Fruit fly (Drosophila melanogaster) Kc167 (cell line): Measurements from ENCODE around the gene CG10435.

Source experiments
- Myc ChIP-seq: fragments of >200 bp; optimal IDR thresholded peaks from 2 replicates; lab custom pipeline; 2017; ENCODE audit warnings: missing external identifiers
- Sin3A ChIP-seq: fragments of >200 bp; optimal IDR thresholded peaks from 2 replicates; lab custom pipeline; 2018; ENCODE audit warnings: missing external identifiers
- h ChIP-seq: fragments of >200 bp; optimal IDR thresholded peaks from 3 replicates; lab custom pipeline; 2018; ENCODE audit warnings: missing external identifiers
- insv ChIP-seq: fragments of >200 bp; optimal IDR thresholded peaks from 3 replicates; lab custom pipeline; 2018; ENCODE audit warnings: missing external identifiers
- psq ChIP-seq: fragments of >200 bp; optimal IDR thresholded peaks from 2 replicates; lab custom pipeline; 2017; ENCODE audit warnings: missing external identifiers
- ttk ChIP-seq: sonication (Bioruptor generic); optimal IDR thresholded peaks from 2 replicates; lab custom pipeline; 2017; ENCODE audit warnings: missing external identifiers

DNA sequence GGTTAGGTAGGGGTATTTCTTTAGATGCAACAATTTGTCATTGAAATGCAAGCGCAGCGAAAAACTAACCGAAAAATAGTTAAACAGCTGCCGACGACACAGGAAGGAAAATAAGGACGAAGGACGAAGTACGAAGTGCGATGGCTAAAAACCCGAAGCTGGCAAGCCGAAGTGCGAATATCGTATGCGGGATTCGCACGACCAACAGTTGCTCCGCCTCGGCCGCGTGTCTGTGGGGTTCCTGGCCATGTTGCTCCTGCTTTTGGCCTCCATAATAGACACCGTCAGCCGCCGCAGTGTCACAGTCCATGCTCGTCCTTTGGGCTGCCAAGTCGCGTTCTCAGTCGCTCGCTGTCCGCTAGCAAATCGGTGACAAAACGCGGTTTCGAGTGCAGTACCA lies 46.0 kb upstream of the CG10435 start, which contains the start of gene mAChR-B:
- no peak for TF ChIP-seq psq
- no peak for TF ChIP-seq ttk (lab: Kevin White, UChicago)
- TF ChIP-seq Myc (lab: Kevin White, UChicago) = no peak
- TF ChIP-seq h (lab: Kevin White, UChicago) = no peak
- TF ChIP-seq insv (lab: Kevin White, UChicago) = no peak
- TF ChIP-seq Sin3A (lab: Kevin White, UChicago) = no peak
